Worm (Caenorhabditis elegans) whole organism, mixed stage, embryonic: ENCODE measurements around the gene arc-1.

Experiments
- bed-3 ChIP-seq: fragments of 200-800 bp; sonication (Bioruptor generic); optimal IDR thresholded peaks from 3 replicates; lab custom pipeline; 2018; ENCODE audit warnings: mild to moderate bottlenecking, missing genetic modification characterization, moderate library complexity, missing compliant biosample characterization
- blmp-1 ChIP-seq: fragments of 150-350 bp; optimal IDR thresholded peaks from 2 replicates; lab custom pipeline; 2014; ENCODE audit warnings: missing biosample characterization, missing genetic modification characterization
- ceh-39 ChIP-seq: fragments of 150-350 bp; optimal IDR thresholded peaks from 2 replicates; lab custom pipeline; 2014; ENCODE audit warnings: missing biosample characterization, missing genetic modification characterization
- ces-1 ChIP-seq: fragments of 150-350 bp; optimal IDR thresholded peaks from 2 replicates; lab custom pipeline; 2014; ENCODE audit warnings: missing biosample characterization, missing genetic modification reagents, missing genetic modification characterization
- drap-1 ChIP-seq: fragments of 200-800 bp; sonication (Bioruptor generic); optimal IDR thresholded peaks from 3 replicates; lab custom pipeline; 2018; ENCODE audit warnings: mild to moderate bottlenecking, missing genetic modification characterization, missing compliant biosample characterization
- elt-3 ChIP-seq: fragments of 150-350 bp; optimal IDR thresholded peaks from 2 replicates; lab custom pipeline; 2014; ENCODE audit warnings: missing biosample characterization, missing genetic modification characterization
- lin-13 ChIP-seq: fragments of 150-350 bp; optimal IDR thresholded peaks from 2 replicates; lab custom pipeline; 2014; ENCODE audit warnings: missing biosample characterization, missing genetic modification characterization
- mab-5 ChIP-seq: fragments of 150-350 bp; optimal IDR thresholded peaks from 2 replicates; lab custom pipeline; 2014; ENCODE audit warnings: missing biosample characterization, missing genetic modification characterization
- nhr-237 ChIP-seq: fragments of 150-350 bp; optimal IDR thresholded peaks from 2 replicates; lab custom pipeline; 2014; ENCODE audit warnings: missing biosample characterization, missing genetic modification characterization
- nhr-76 ChIP-seq: sonication (generic microtip); optimal IDR thresholded peaks from 2 replicates; lab custom pipeline; 2017; ENCODE audit warnings: missing biosample characterization, missing genetic modification characterization
- snpc-4 ChIP-seq: fragments of 150-350 bp; optimal IDR thresholded peaks from 2 replicates; lab custom pipeline; 2014; ENCODE audit warnings: missing biosample characterization, missing genetic modification characterization
- unc-62 ChIP-seq: fragments of 150-350 bp; optimal IDR thresholded peaks from 2 replicates; lab custom pipeline; 2014; ENCODE audit warnings: missing biosample characterization, missing genetic modification reagents, missing genetic modification characterization
- zip-8 ChIP-seq: fragments of 150-350 bp; optimal IDR thresholded peaks from 2 replicates; lab custom pipeline; 2014; ENCODE audit warnings: missing biosample characterization, missing genetic modification characterization
- ztf-11 ChIP-seq: fragments of 150-350 bp; optimal IDR thresholded peaks from 2 replicates; lab custom pipeline; 2014; ENCODE audit warnings: missing biosample characterization, missing genetic modification characterization

DNA sequence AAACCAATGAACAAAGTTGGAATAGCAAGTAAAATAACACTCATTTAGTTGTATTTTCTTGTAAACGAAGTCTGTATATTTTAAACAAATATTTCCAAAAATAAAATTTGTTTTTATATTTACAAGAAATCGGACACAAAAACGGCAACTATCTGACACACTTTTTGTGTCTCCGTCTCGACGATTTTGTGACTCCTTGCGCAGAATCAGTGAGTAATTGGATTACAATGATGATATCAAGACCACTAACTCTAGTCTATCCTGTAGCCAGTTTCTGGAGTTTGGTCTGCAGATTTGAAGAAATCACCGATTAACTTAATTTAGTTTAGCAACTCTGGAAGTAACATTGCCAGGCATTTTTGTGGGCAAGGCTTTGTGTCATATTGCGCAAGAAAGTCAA lies 12.0 kb upstream of the arc-1 start, which contains the start of gene cyp-13A10:
- TF ChIP-seq ceh-39 (tag; lab: Kevin White, UChicago), result no peak
- no peak for TF ChIP-seq lin-13
- no peak for TF ChIP-seq nhr-76 (tag; lab: Kevin White, UChicago)
- TF ChIP-seq blmp-1, result no peak
- peak; percentile 32 for TF ChIP-seq zip-8
- no peak for TF ChIP-seq elt-3 (tag; lab: Kevin White, UChicago)
- TF ChIP-seq drap-1 (GFP tag; lab: Kevin White, UChicago), result no peak
- no peak for TF ChIP-seq ces-1 (GFP tag; lab: Kevin White, UChicago)
- TF ChIP-seq unc-62 (GFP tag; lab: Kevin White, UChicago), result no peak
- no peak for TF ChIP-seq bed-3 (GFP tag; lab: Kevin White, UChicago)
- TF ChIP-seq ztf-11, result no peak
- no peak for TF ChIP-seq nhr-237 (tag; lab: Kevin White, UChicago)
- TF ChIP-seq mab-5, result no peak
- TF ChIP-seq snpc-4 (tag; lab: Kevin White, UChicago), result no peak
